Worm (Caenorhabditis elegans) whole organism, L2 larva: ENCODE data around the gene K02D10.1.

ENCODE experiments used
- C34F6.9 ChIP-seq: fragments of 150-350 bp; optimal IDR thresholded peaks from 2 replicates; lab custom pipeline; 2014; ENCODE audit warnings: missing biosample characterization, missing genetic modification characterization
- F13H6.1 ChIP-seq: sonication (generic microtip); optimal IDR thresholded peaks from 2 replicates; lab custom pipeline; 2016; ENCODE audit warnings: missing genetic modification characterization, missing compliant biosample characterization
- Y55F3AM.14 ChIP-seq: fragments of 200-800 bp; sonication (Bioruptor generic); optimal IDR thresholded peaks from 2 replicates; lab custom pipeline; 2018; ENCODE audit warnings: mild to moderate bottlenecking, missing genetic modification characterization, missing compliant biosample characterization
- ZK546.5 ChIP-seq: sonication (generic microtip); optimal IDR thresholded peaks from 2 replicates; lab custom pipeline; 2017; ENCODE audit warnings: missing biosample characterization, missing genetic modification characterization
- alr-1 ChIP-seq: fragments of 150-350 bp; optimal IDR thresholded peaks from 2 replicates; lab custom pipeline; 2014; ENCODE audit warnings: missing biosample characterization, missing genetic modification characterization
- aly-2 ChIP-seq: fragments of 150-350 bp; optimal IDR thresholded peaks from 2 replicates; lab custom pipeline; 2014; ENCODE audit warnings: missing biosample characterization, missing genetic modification characterization
- ama-1 ChIP-seq: fragments of 150-350 bp; optimal IDR thresholded peaks from 2 replicates; lab custom pipeline; 2018; ENCODE audit warnings: inconsistent platforms
- blmp-1 ChIP-seq: sonication (generic microtip); optimal IDR thresholded peaks from 2 replicates; lab custom pipeline; 2017; ENCODE audit warnings: missing genetic modification characterization, mild to moderate bottlenecking, missing compliant biosample characterization, antibody characterized with exemption, moderate library complexity; ENCODE audit not compliant: insufficient read depth
- crh-2 ChIP-seq: sonication (generic microtip); optimal IDR thresholded peaks from 2 replicates; lab custom pipeline; 2017; ENCODE audit warnings: missing biosample characterization, missing genetic modification characterization
- dmd-4 ChIP-seq: sonication (generic microtip); optimal IDR thresholded peaks from 2 replicates; lab custom pipeline; 2017; ENCODE audit warnings: missing biosample characterization, missing genetic modification characterization
- elt-1 ChIP-seq: fragments of 150-350 bp; optimal IDR thresholded peaks from 2 replicates; lab custom pipeline; 2014; ENCODE audit warnings: missing biosample characterization, missing genetic modification characterization
- fos-1 ChIP-seq: fragments of 150-350 bp; optimal IDR thresholded peaks from 2 replicates; lab custom pipeline; 2014; ENCODE audit warnings: missing biosample characterization, missing genetic modification characterization
- lin-11 ChIP-seq: fragments of 150-350 bp; sonication (generic microtip); optimal IDR thresholded peaks from 2 replicates; lab custom pipeline; 2014; ENCODE audit warnings: missing biosample characterization, missing genetic modification characterization, inconsistent platforms, mixed read lengths
- lin-13 ChIP-seq: fragments of 150-350 bp; optimal IDR thresholded peaks from 2 replicates; lab custom pipeline; 2014; ENCODE audit warnings: missing biosample characterization, missing genetic modification reagents, missing genetic modification characterization
- lin-39 ChIP-seq: fragments of 150-350 bp; optimal IDR thresholded peaks from 2 replicates; lab custom pipeline; 2014; ENCODE audit warnings: missing biosample characterization, missing genetic modification reagents, missing genetic modification characterization
- lsy-2 ChIP-seq, 2 experiments: fragments of 150-350 bp in 1 of 2; sonication (generic microtip) in 1 of 2; optimal IDR thresholded peaks; 2 replicates each; lab custom pipeline; 2014 to 2017; ENCODE audit warnings: missing biosample characterization in 2 of 2, missing genetic modification characterization in 2 of 2
- mab-5 ChIP-seq: fragments of 150-350 bp; optimal IDR thresholded peaks from 2 replicates; lab custom pipeline; 2014; ENCODE audit warnings: missing biosample characterization, missing genetic modification characterization
- mbf-1 ChIP-seq: sonication (generic microtip); optimal IDR thresholded peaks from 2 replicates; lab custom pipeline; 2017; ENCODE audit warnings: missing biosample characterization, missing genetic modification characterization
- nhr-10 ChIP-seq: sonication (generic microtip); optimal IDR thresholded peaks from 2 replicates; lab custom pipeline; 2017; ENCODE audit warnings: missing biosample characterization, missing genetic modification characterization
- nhr-11 ChIP-seq: fragments of 150-350 bp; optimal IDR thresholded peaks from 2 replicates; lab custom pipeline; 2014; ENCODE audit warnings: missing biosample characterization, missing genetic modification characterization
- nhr-12 ChIP-seq: fragments of 150-350 bp; optimal IDR thresholded peaks from 2 replicates; lab custom pipeline; 2014; ENCODE audit warnings: missing biosample characterization, missing genetic modification characterization
- nhr-129 ChIP-seq: fragments of 150-350 bp; optimal IDR thresholded peaks from 2 replicates; lab custom pipeline; 2014; ENCODE audit warnings: missing biosample characterization, missing genetic modification characterization
- nhr-21 ChIP-seq: fragments of 150-350 bp; optimal IDR thresholded peaks from 2 replicates; lab custom pipeline; 2014; ENCODE audit warnings: missing biosample characterization, missing genetic modification characterization
- nhr-23 ChIP-seq: fragments of 150-350 bp; optimal IDR thresholded peaks from 2 replicates; lab custom pipeline; 2014; ENCODE audit warnings: missing biosample characterization, missing genetic modification reagents, missing genetic modification characterization
- nhr-237 ChIP-seq: fragments of 150-350 bp; optimal IDR thresholded peaks from 2 replicates; lab custom pipeline; 2014; ENCODE audit warnings: missing biosample characterization, missing genetic modification characterization
- nhr-6 ChIP-seq: fragments of 150-350 bp; optimal IDR thresholded peaks from 2 replicates; lab custom pipeline; 2014; ENCODE audit warnings: missing biosample characterization, missing genetic modification characterization
- peb-1 ChIP-seq: fragments of 150-350 bp; optimal IDR thresholded peaks from 2 replicates; lab custom pipeline; 2014; ENCODE audit warnings: missing biosample characterization, missing genetic modification characterization
- sem-4 ChIP-seq: fragments of 150-350 bp; optimal IDR thresholded peaks from 2 replicates; lab custom pipeline; 2014; ENCODE audit warnings: missing biosample characterization, missing genetic modification reagents, missing genetic modification characterization
- skn-1 ChIP-seq: sonication (generic microtip); optimal IDR thresholded peaks from 2 replicates; lab custom pipeline; 2017; ENCODE audit warnings: missing biosample characterization, missing genetic modification characterization
- sma-3 ChIP-seq: sonication (generic microtip); optimal IDR thresholded peaks from 2 replicates; lab custom pipeline; 2016; ENCODE audit warnings: missing genetic modification reagents, missing genetic modification characterization, missing compliant biosample characterization
- sma-9 ChIP-seq, 2 experiments: fragments of 150-350 bp in 1 of 2; sonication (generic microtip) in 1 of 2; optimal IDR thresholded peaks; 2 replicates each; lab custom pipeline; 2014 to 2016; ENCODE audit warnings: missing genetic modification characterization in 2 of 2, mild to moderate bottlenecking in 1 of 2, missing biosample characterization in 1 of 2, missing compliant biosample characterization in 1 of 2, missing genetic modification reagents in 1 of 2, moderate library complexity in 1 of 2
- unc-39 ChIP-seq: fragments of 150-350 bp; optimal IDR thresholded peaks from 2 replicates; lab custom pipeline; 2014; ENCODE audit warnings: missing biosample characterization, missing genetic modification characterization
- unc-55 ChIP-seq: fragments of 150-350 bp; sonication (generic microtip); optimal IDR thresholded peaks from 3 replicates; lab custom pipeline; 2014; ENCODE audit warnings: missing biosample characterization, missing genetic modification reagents, missing genetic modification characterization
- unc-62 ChIP-seq: fragments of 150-350 bp; optimal IDR thresholded peaks from 2 replicates; lab custom pipeline; 2014; ENCODE audit warnings: missing biosample characterization, missing genetic modification reagents, missing genetic modification characterization
- zag-1 ChIP-seq: fragments of 150-350 bp; optimal IDR thresholded peaks from 2 replicates; lab custom pipeline; 2014; ENCODE audit warnings: missing biosample characterization, missing genetic modification characterization
- ztf-1 ChIP-seq: fragments of 200-800 bp; sonication (Bioruptor generic); conservative IDR thresholded peaks from 2 replicates; pipeline ENCODE4 v1.3.6; 2022; ENCODE audit warnings: missing genetic modification characterization, missing compliant biosample characterization
- ztf-11 ChIP-seq: sonication (generic microtip); optimal IDR thresholded peaks from 2 replicates; lab custom pipeline; 2017; ENCODE audit warnings: missing biosample characterization, missing genetic modification characterization

K02D10.1 gene

DNA sequence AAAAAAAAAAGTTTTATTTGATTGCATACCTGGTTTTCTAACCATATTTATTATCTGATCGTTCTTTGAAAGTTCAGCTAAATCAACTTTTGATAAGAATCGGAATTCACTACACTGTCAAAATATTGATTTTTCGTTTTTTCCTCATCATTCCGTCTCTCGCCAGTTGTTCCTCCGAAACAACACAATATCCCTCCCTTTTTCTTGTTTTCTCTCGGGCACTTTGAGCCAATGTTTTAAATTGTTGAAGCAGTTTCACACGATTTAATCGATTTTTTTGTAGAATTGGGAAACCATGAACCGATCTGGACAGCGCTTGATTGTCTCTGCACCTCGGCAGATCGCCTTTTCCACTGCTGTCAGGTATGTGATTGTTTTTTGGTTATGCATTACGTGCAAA, at the start of gene K02D10.1:
Gene K02D10.1, plus strand, starts transcription at position 284 of the 400 bp plus-strand sequence.
- peak; percentile 12 for TF ChIP-seq C34F6.9 (tag; lab: Kevin White, UChicago)
- no peak for TF ChIP-seq lin-11 (tag; lab: Kevin White, UChicago)
- TF ChIP-seq ama-1, result peak; percentile 2

DNA sequence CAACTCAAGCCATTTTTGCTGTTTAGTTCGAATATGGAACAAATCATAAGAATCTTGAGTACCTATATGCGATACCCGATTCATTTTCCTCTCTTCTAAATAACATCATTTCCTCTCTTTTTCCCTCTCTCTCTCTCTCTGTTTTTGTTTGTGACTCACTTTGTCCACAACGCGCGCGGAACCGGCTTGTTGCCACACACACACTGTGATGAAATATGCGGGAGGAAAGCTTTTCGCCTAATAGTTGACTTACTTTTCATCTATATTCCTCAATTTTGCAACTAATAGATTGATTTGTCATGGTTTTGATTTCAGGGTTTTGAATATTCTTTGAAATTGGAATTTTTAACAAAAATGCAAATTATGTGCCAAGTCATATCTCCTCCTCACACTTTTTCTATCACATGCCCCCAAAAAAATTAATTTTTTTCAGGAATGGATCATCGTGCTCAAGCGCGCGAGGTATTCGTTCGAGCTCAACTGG, 49.5 kb upstream of the K02D10.1 start, which contains the start of gene hipr-1:
Gene hipr-1, plus strand, starts transcription at position 434 of the 484 bp plus-strand sequence.
- TF ChIP-seq nhr-12 (tag; lab: Kevin White, UChicago) (no peak), sma-3 (GFP tag; lab: Kevin White, UChicago) (no peak), unc-39 (tag; lab: Kevin White, UChicago) (no peak), ZK546.5 (tag; lab: Kevin White, UChicago) (no peak), unc-55 (peak; percentile 12), nhr-10 (no peak), fos-1 (tag; lab: Kevin White, UChicago) (peak; percentile 9), lin-39 (tag; lab: Kevin White, UChicago) (no peak), nhr-6 (tag; lab: Kevin White, UChicago) (no peak), mbf-1 (tag; lab: Kevin White, UChicago) (no peak), C34F6.9 (tag; lab: Kevin White, UChicago) (no peak)

ce11 chrIII:8725224-8725623, 44.1 kb upstream of the K02D10.1 start:
- no peak for TF ChIP-seq alr-1 (tag; lab: Kevin White, UChicago)
- TF ChIP-seq ztf-1, result no peak
- TF ChIP-seq Y55F3AM.14 (GFP tag; lab: Kevin White, UChicago), result no peak
- no peak for TF ChIP-seq skn-1 (tag; lab: Kevin White, UChicago)
- no peak for TF ChIP-seq sma-3 (GFP tag; lab: Kevin White, UChicago)
- TF ChIP-seq ZK546.5 (tag; lab: Kevin White, UChicago), result no peak
- TF ChIP-seq ztf-11 (tag; lab: Kevin White, UChicago), result no peak
- no peak for TF ChIP-seq sem-4 (tag; lab: Kevin White, UChicago)
- TF ChIP-seq nhr-23 (tag; lab: Kevin White, UChicago), result no peak
- TF ChIP-seq lsy-2 (tag; optimal IDR thresholded peaks at IDR 0.05; lab: Kevin White, UChicago), result no peak
- TF ChIP-seq blmp-1 (tag; lab: Kevin White, UChicago), result no peak
- no peak for TF ChIP-seq unc-62 (GFP tag; lab: Kevin White, UChicago)
- TF ChIP-seq sma-9 (GFP tag; optimal IDR thresholded peaks at IDR 0.05; lab: Kevin White, UChicago), result no peak
- TF ChIP-seq sma-9 (tag; optimal IDR thresholded peaks at IDR 0.05; lab: Kevin White, UChicago), result no peak
- TF ChIP-seq nhr-129, result no peak
- TF ChIP-seq aly-2 (tag; lab: Kevin White, UChicago), result no peak
- TF ChIP-seq nhr-237 (tag; lab: Kevin White, UChicago), result no peak
- no peak for TF ChIP-seq F13H6.1 (tag; lab: Kevin White, UChicago)
- TF ChIP-seq mbf-1 (tag; lab: Kevin White, UChicago), result no peak

ce11 chrIII:8726019-8726894, 43.1 kb upstream of the K02D10.1 start:
- no peak for TF ChIP-seq crh-2 (tag; lab: Kevin White, UChicago)
- TF ChIP-seq nhr-23 (tag; lab: Kevin White, UChicago), result no peak
- no peak for TF ChIP-seq unc-62 (GFP tag; lab: Kevin White, UChicago)
- TF ChIP-seq, all 48 proteins: peak for 0

ce11 chrIII:8731310-8731709, 38.0 kb upstream of the K02D10.1 start, which contains the start of gene ZK370.4:
Gene ZK370.4, minus strand, starts transcription at chrIII:8731410.
- TF ChIP-seq zag-1 (tag; lab: Kevin White, UChicago), result no peak
- no peak for TF ChIP-seq nhr-21
- no peak for TF ChIP-seq dmd-4
- TF ChIP-seq alr-1 (tag; lab: Kevin White, UChicago), result no peak
- TF ChIP-seq lin-13 (GFP tag; lab: Kevin White, UChicago), result no peak
- no peak for TF ChIP-seq elt-1
- no peak for TF ChIP-seq ztf-11 (tag; lab: Kevin White, UChicago)
- no peak for TF ChIP-seq peb-1 (tag; lab: Kevin White, UChicago)
- no peak for TF ChIP-seq sem-4 (tag; lab: Kevin White, UChicago)
- TF ChIP-seq crh-2 (tag; lab: Kevin White, UChicago), result no peak
- TF ChIP-seq nhr-10, result no peak
- TF ChIP-seq mbf-1 (tag; lab: Kevin White, UChicago), result no peak
- no peak for TF ChIP-seq C34F6.9 (tag; lab: Kevin White, UChicago)
- TF ChIP-seq nhr-11 (tag; lab: Kevin White, UChicago), result no peak
- TF ChIP-seq blmp-1 (tag; lab: Kevin White, UChicago), result no peak
- no peak for TF ChIP-seq unc-55
- no peak for TF ChIP-seq mab-5
